Fruit fly (Drosophila melanogaster) whole organism, embryonic: Measurements from ENCODE around the gene MTF-1.
A peak's percentile ranks its signal among the peaks of the same experiment; 100 is the strongest.

Source experiments
- B-H1 ChIP-seq: fragments of 200-800 bp; sonication (Bioruptor generic); IDR thresholded peaks from 3 replicates; pipeline ENCODE4 v1.3.6; 2022; ENCODE audit warnings: missing biosample characterization, missing genetic modification characterization
- Bgb ChIP-seq: fragments of 200-800 bp; sonication (Bioruptor generic); IDR thresholded peaks from 2 replicates; pipeline ENCODE4 v1.3.6; 2022; ENCODE audit warnings: missing biosample characterization, missing genetic modification characterization; ENCODE audit not compliant: partially characterized antibody
- CG10321 ChIP-seq: fragments of 200-800 bp; sonication (Bioruptor generic); IDR thresholded peaks from 2 replicates; pipeline ENCODE4 v1.3.6; 2022; ENCODE audit warnings: missing biosample characterization, missing genetic modification characterization
- CG11560 ChIP-seq: fragments of 200-800 bp; sonication (Bioruptor generic); IDR thresholded peaks from 3 replicates; pipeline ENCODE4 v1.3.6; 2022; ENCODE audit warnings: missing biosample characterization, missing genetic modification characterization
- CG11723 ChIP-seq: fragments of 200-800 bp; sonication (Bioruptor generic); optimal IDR thresholded peaks from 2 replicates; lab custom pipeline; 2017; ENCODE audit warnings: missing biosample characterization, mild to moderate bottlenecking, missing genetic modification characterization
- CG12155 ChIP-seq: fragments of 200-800 bp; sonication (Bioruptor generic); optimal IDR thresholded peaks from 3 replicates; lab custom pipeline; 2016; ENCODE audit warnings: missing biosample characterization, missing genetic modification characterization
- CG12299 ChIP-seq: fragments of 200-800 bp; sonication (Bioruptor generic); optimal IDR thresholded peaks from 2 replicates; lab custom pipeline; 2018; ENCODE audit warnings: missing biosample characterization, mild to moderate bottlenecking, missing genetic modification characterization
- CG12659 ChIP-seq: fragments of 200-800 bp; sonication (Bioruptor generic); optimal IDR thresholded peaks from 3 replicates; lab custom pipeline; 2017; ENCODE audit warnings: mild to moderate bottlenecking, missing biosample characterization, missing genetic modification reagents, missing genetic modification characterization
- CG12769 ChIP-seq: fragments of 200-800 bp; sonication (Bioruptor generic); optimal IDR thresholded peaks from 2 replicates; lab custom pipeline; 2019; ENCODE audit warnings: missing biosample characterization, mild to moderate bottlenecking, missing genetic modification characterization, moderate library complexity
- CG13424 ChIP-seq: fragments of 200-800 bp; sonication (Bioruptor generic); optimal IDR thresholded peaks from 2 replicates; lab custom pipeline; 2019; ENCODE audit warnings: missing biosample characterization, mild to moderate bottlenecking, missing genetic modification characterization, moderate library complexity
- CG14965 ChIP-seq: fragments of 200-800 bp; sonication (Bioruptor generic); optimal IDR thresholded peaks from 2 replicates; lab custom pipeline; 2016; ENCODE audit warnings: missing biosample characterization, missing genetic modification characterization, borderline replicate concordance
- CG15601 ChIP-seq: fragments of 200-800 bp; sonication (Bioruptor generic); optimal IDR thresholded peaks from 3 replicates; lab custom pipeline; 2019; ENCODE audit warnings: missing biosample characterization, mild to moderate bottlenecking, missing genetic modification characterization, moderate library complexity
- CG17328 ChIP-seq: fragments of 200-800 bp; sonication (Bioruptor generic); IDR thresholded peaks from 2 replicates; pipeline ENCODE4 v1.3.6; 2022; ENCODE audit warnings: missing biosample characterization, missing genetic modification characterization
- CG18011 ChIP-seq: fragments of 200-800 bp; sonication (Bioruptor generic); optimal IDR thresholded peaks from 2 replicates; lab custom pipeline; 2017; ENCODE audit warnings: missing biosample characterization, missing genetic modification characterization, mild to moderate bottlenecking, moderate library complexity, missing genotype
- CG2120 ChIP-seq: fragments of 200-800 bp; sonication (Bioruptor generic); optimal IDR thresholded peaks from 3 replicates; lab custom pipeline; 2016; ENCODE audit warnings: missing biosample characterization, missing genetic modification characterization
- CG30431 ChIP-seq: fragments of 200-800 bp; sonication (Bioruptor generic); optimal IDR thresholded peaks from 2 replicates; lab custom pipeline; 2017; ENCODE audit warnings: missing biosample characterization, missing genetic modification characterization
- CG3281 ChIP-seq: fragments of 200-800 bp; sonication (Bioruptor generic); optimal IDR thresholded peaks from 3 replicates; lab custom pipeline; 2017; ENCODE audit warnings: missing biosample characterization, mild to moderate bottlenecking, missing genetic modification characterization
- CG33213 ChIP-seq: fragments of 200-800 bp; sonication (Bioruptor generic); optimal IDR thresholded peaks from 3 replicates; lab custom pipeline; 2016; ENCODE audit warnings: missing biosample characterization, missing genetic modification characterization
- CG3407 ChIP-seq: fragments of 200-800 bp; sonication (Bioruptor generic); optimal IDR thresholded peaks from 2 replicates; lab custom pipeline; 2018; ENCODE audit warnings: missing biosample characterization, mild to moderate bottlenecking, missing genetic modification characterization
- CG34422 ChIP-seq: fragments of 200-800 bp; sonication (Bioruptor generic); IDR thresholded peaks from 3 replicates; pipeline ENCODE4 v1.3.6; 2022; ENCODE audit warnings: missing biosample characterization, missing genetic modification characterization
- CG4282 ChIP-seq: fragments of 200-800 bp; sonication (Bioruptor generic); optimal IDR thresholded peaks from 2 replicates; lab custom pipeline; 2016; ENCODE audit warnings: missing biosample characterization, missing genetic modification characterization
- CG5245 ChIP-seq: fragments of 200-800 bp; sonication (Bioruptor generic); optimal IDR thresholded peaks from 3 replicates; lab custom pipeline; 2016; ENCODE audit warnings: missing biosample characterization, missing genetic modification characterization
- CG7786 ChIP-seq: fragments of 200-800 bp; sonication (Bioruptor generic); optimal IDR thresholded peaks from 2 replicates; lab custom pipeline; 2016; ENCODE audit warnings: missing biosample characterization, missing genetic modification characterization
- CTCF ChIP-seq: fragments of 200-800 bp; sonication (Bioruptor generic); optimal IDR thresholded peaks from 2 replicates; lab custom pipeline; 2017; ENCODE audit warnings: missing biosample characterization, mild to moderate bottlenecking, missing genetic modification characterization, moderate library complexity
- Dip2 ChIP-seq: fragments of 200-800 bp; sonication (Bioruptor generic); IDR thresholded peaks from 2 replicates; pipeline ENCODE4 v1.3.6; 2022; ENCODE audit warnings: missing biosample characterization, missing genetic modification characterization
- Dll ChIP-seq: fragments of 200-800 bp; sonication (Bioruptor generic); IDR thresholded peaks from 4 replicates; pipeline ENCODE4 v1.3.6; 2022; ENCODE audit warnings: missing biosample characterization, missing genetic modification characterization; ENCODE audit not compliant: partially characterized antibody
- Doc3 ChIP-seq: fragments of 200-800 bp; sonication (Bioruptor generic); IDR thresholded peaks from 3 replicates; pipeline ENCODE4 v1.3.6; 2022; ENCODE audit warnings: missing biosample characterization, missing genetic modification characterization; ENCODE audit not compliant: partially characterized antibody
- ERR ChIP-seq: fragments of 200-800 bp; sonication (Bioruptor generic); optimal IDR thresholded peaks from 2 replicates; lab custom pipeline; 2016; ENCODE audit warnings: missing biosample characterization, missing genetic modification characterization
- Eip74EF ChIP-seq, 2 experiments: fragments of 200-800 bp in 1 of 2; fragments of >200 bp in 1 of 2; sonication (Bioruptor generic) in 1 of 2; optimal IDR thresholded peaks; 2 replicates each; lab custom pipeline; 2017 to 2019; ENCODE audit warnings: missing biosample characterization in 2 of 2, missing genetic modification characterization in 2 of 2, mild to moderate bottlenecking in 1 of 2, moderate library complexity in 1 of 2
- Hand ChIP-seq: fragments of 200-800 bp; sonication (Bioruptor generic); optimal IDR thresholded peaks from 2 replicates; lab custom pipeline; 2017; ENCODE audit warnings: mild to moderate bottlenecking, missing biosample characterization, missing genetic modification reagents, missing genetic modification characterization
- Med ChIP-seq: fragments of 200-800 bp; sonication (Bioruptor generic); peaks from one replicate; lab custom pipeline; 2016; ENCODE audit warnings: missing biosample characterization, missing genetic modification characterization, mild to moderate bottlenecking, inconsistent platforms, moderate library complexity
- Mrtf ChIP-seq: fragments of 200-800 bp; sonication (Bioruptor generic); IDR thresholded peaks from 3 replicates; pipeline ENCODE4 v1.3.6; 2022; ENCODE audit warnings: missing biosample characterization, missing genetic modification characterization
- Opbp ChIP-seq: fragments of 200-800 bp; sonication (Bioruptor generic); IDR thresholded peaks from 3 replicates; pipeline ENCODE4 v1.3.6; 2022; ENCODE audit warnings: missing biosample characterization, missing genetic modification characterization; ENCODE audit not compliant: partially characterized antibody
- Pdp1 ChIP-seq, 2 experiments: fragments of 200-800 bp; sonication (Bioruptor generic); optimal IDR thresholded peaks; 3 replicates each; lab custom pipeline; 2016; ENCODE audit warnings: missing biosample characterization in 2 of 2, missing genetic modification characterization in 2 of 2, mild to moderate bottlenecking in 1 of 2, moderate library complexity in 1 of 2
- Rfx ChIP-seq: fragments of 200-800 bp; sonication (Bioruptor generic); IDR thresholded peaks from 2 replicates; pipeline ENCODE4 v1.3.6; 2022; ENCODE audit warnings: missing biosample characterization, missing genetic modification characterization
- Side ChIP-seq: fragments of 200-800 bp; sonication (Bioruptor generic); optimal IDR thresholded peaks from 2 replicates; lab custom pipeline; 2016; ENCODE audit warnings: missing biosample characterization, missing genetic modification characterization
- Sry-β ChIP-seq: fragments of 200-800 bp; sonication (Bioruptor generic); optimal IDR thresholded peaks from 2 replicates; lab custom pipeline; 2018; ENCODE audit warnings: missing biosample characterization, mild to moderate bottlenecking, missing genetic modification characterization, moderate library complexity
- Xbp1 ChIP-seq: fragments of 200-800 bp; sonication (Bioruptor generic); optimal IDR thresholded peaks from 3 replicates; lab custom pipeline; 2016; ENCODE audit warnings: missing biosample characterization, mild to moderate bottlenecking, missing genetic modification characterization
- abd-A ChIP-seq: fragments of 200-800 bp; sonication (Bioruptor generic); optimal IDR thresholded peaks from 3 replicates; lab custom pipeline; 2019; ENCODE audit warnings: missing biosample characterization, mild to moderate bottlenecking, missing genetic modification characterization, moderate library complexity
- ase ChIP-seq: fragments of 200-800 bp; sonication (Bioruptor generic); IDR thresholded peaks from 3 replicates; pipeline ENCODE4 v1.3.6; 2022; ENCODE audit warnings: missing biosample characterization, missing genetic modification characterization
- dati ChIP-seq: fragments of 200-800 bp; sonication (Bioruptor generic); IDR thresholded peaks from 2 replicates; pipeline ENCODE4 v1.3.6; 2022; ENCODE audit warnings: missing biosample characterization, missing genetic modification characterization
- hkb ChIP-seq, 2 experiments: fragments of 200-800 bp in 1 of 2; fragments of >200 bp in 1 of 2; sonication (Bioruptor generic) in 1 of 2; IDR thresholded peaks in 1 of 2; optimal IDR thresholded peaks in 1 of 2; 2 replicates each; pipeline versions ENCODE4 v1.3.6 to Lab custom; 2017 to 2022; ENCODE audit warnings: missing biosample characterization in 1 of 2, missing genetic modification characterization in 1 of 2
- lov ChIP-seq, 2 experiments: fragments of 200-800 bp in 1 of 2; fragments of >200 bp in 1 of 2; sonication (Bioruptor generic) in 1 of 2; IDR thresholded peaks in 1 of 2; optimal IDR thresholded peaks in 1 of 2; 2 replicates in 1 of 2; 3 replicates in 1 of 2; pipeline versions ENCODE4 v1.3.6 to Lab custom; 2017 to 2022; ENCODE audit warnings: missing biosample characterization in 1 of 2, missing genetic modification characterization in 1 of 2
- p53 ChIP-seq: fragments of 200-800 bp; sonication (Bioruptor generic); optimal IDR thresholded peaks from 2 replicates; lab custom pipeline; 2016; ENCODE audit warnings: missing biosample characterization, missing genetic modification characterization
- peb ChIP-seq: fragments of 200-800 bp; sonication (Bioruptor generic); IDR thresholded peaks from 2 replicates; pipeline ENCODE4 v1.3.6; 2022; ENCODE audit warnings: missing biosample characterization, missing genetic modification characterization
- sd ChIP-seq: fragments of 200-800 bp; sonication (Bioruptor generic); optimal IDR thresholded peaks from 3 replicates; lab custom pipeline; 2018; ENCODE audit warnings: missing biosample characterization, mild to moderate bottlenecking, missing genetic modification characterization, moderate library complexity
- sens-2 ChIP-seq: fragments of 200-800 bp; sonication (Bioruptor generic); IDR thresholded peaks from 2 replicates; pipeline ENCODE4 v1.3.6; 2022; ENCODE audit warnings: missing biosample characterization, missing genetic modification characterization
- so ChIP-seq: fragments of 200-800 bp; sonication (Bioruptor generic); IDR thresholded peaks from 3 replicates; pipeline ENCODE4 v1.3.6; 2022; ENCODE audit warnings: missing biosample characterization, missing genetic modification characterization
- vvl ChIP-seq: fragments of 200-800 bp; sonication (Bioruptor generic); IDR thresholded peaks from 2 replicates; pipeline ENCODE4 v1.3.6; 2022; ENCODE audit warnings: missing biosample characterization, missing genetic modification characterization

MTF-1 gene

dm6 chr3L:9402157-9402890 is 27.8 kb upstream of the MTF-1 start, which contains the start of gene eIF4E1 (continued):
- TF ChIP-seq Mrtf (no peak), Xbp1 (GFP tag; lab: Kevin White, UChicago) (peak; percentile 46), Eip74EF (GFP tag; optimal IDR thresholded peaks at IDR 0.05; lab: Kevin White, UChicago) (no peak), B-H1 (GFP tag; lab: Robert Waterston, UW) (no peak), CG33213 (GFP tag; lab: Kevin White, UChicago) (peak; percentile 75), hkb (optimal IDR thresholded peaks at IDR 0.05; lab: Kevin White, UChicago) (no peak), hkb (GFP tag; IDR thresholded peaks at IDR 0.05; lab: Robert Waterston, UW) (no peak), CG12155 (GFP tag; lab: Kevin White, UChicago) (peak; percentile 11), ase (GFP tag; lab: Robert Waterston, UW) (no peak; the same call in 2 of the 3 replicates), peb (GFP tag; lab: Robert Waterston, UW) (no peak), Side (no peak), ERR (peak; percentile 3), Hand (GFP tag; lab: Kevin White, UChicago) (no peak), CG7786 (GFP tag; lab: Kevin White, UChicago) (no peak), so (GFP tag; lab: Robert Waterston, UW) (no peak), CG34422 (GFP tag; lab: Robert Waterston, UW) (peak; percentile 57; the same call in 2 of the 3 replicates), CG10321 (no peak), CG12299 (tag; lab: Kevin White, UChicago) (no peak), vvl (GFP tag; lab: Robert Waterston, UW) (peak; percentile 4; the same call in 1 of the 2 replicates), Doc3 (no peak; the same call in 2 of the 3 replicates), Pdp1 (GFP tag; optimal IDR thresholded peaks at IDR 0.05; lab: Kevin White, UChicago) (peak; percentile 56 to 91), CG5245 (no peak), Bgb (peak; percentile 86), CG12769 (tag; lab: Kevin White, UChicago) (peak; percentile 18), sd (tag; lab: Kevin White, UChicago) (peak; percentile 21), lov (optimal IDR thresholded peaks at IDR 0.05; lab: Kevin White, UChicago) (no peak), lov (GFP tag; IDR thresholded peaks at IDR 0.05; lab: Robert Waterston, UW) (no peak), CG13424 (tag; lab: Kevin White, UChicago) (no peak), Sry-β (GFP tag; lab: Kevin White, UChicago) (no peak), CG12659 (GFP tag; lab: Kevin White, UChicago) (peak; percentile 77), CG2120 (peak; percentile 13), CG11723 (GFP tag; lab: Kevin White, UChicago) (no peak), CG11560 (tag; lab: Robert Waterston, UW) (no peak), sens-2 (GFP tag; lab: Robert Waterston, UW) (no peak), Rfx (GFP tag; lab: Robert Waterston, UW) (peak; percentile 65), CG15601 (tag; lab: Kevin White, UChicago) (no peak), CTCF (GFP tag; lab: Kevin White, UChicago) (no peak), Med (peak; percentile 74), CG14965 (GFP tag; lab: Kevin White, UChicago) (no peak), Dip2 (GFP tag; lab: Robert Waterston, UW) (no peak), dati (GFP tag; lab: Robert Waterston, UW) (no peak), CG3407 (GFP tag; lab: Kevin White, UChicago) (no peak), CG18011 (GFP tag; lab: Kevin White, UChicago) (peak; percentile 97), CG30431 (GFP tag; lab: Kevin White, UChicago) (no peak), CG4282 (GFP tag; lab: Kevin White, UChicago) (no peak), CG3281 (GFP tag; lab: Kevin White, UChicago) (peak; percentile 87), p53 (GFP tag; lab: Kevin White, UChicago) (no peak), Dll (GFP tag; lab: Robert Waterston, UW) (peak; percentile 72), abd-A (tag; lab: Kevin White, UChicago) (no peak), Opbp (GFP tag; lab: Robert Waterston, UW) (peak; percentile 81), CG17328 (no peak)
